Fruit fly (Drosophila melanogaster) whole organism, embryonic: Measurements from ENCODE around the gene CG34269.
A peak's percentile ranks its signal among the peaks of the same experiment; 100 is the strongest.

Source experiments
- Abd-B ChIP-seq: fragments of 200-800 bp; sonication (Bioruptor generic); optimal IDR thresholded peaks from 2 replicates; lab custom pipeline; 2018; ENCODE audit warnings: missing biosample characterization, mild to moderate bottlenecking, missing genetic modification characterization, moderate library complexity
- Ada2b ChIP-seq: fragments of 200-800 bp; sonication (Bioruptor generic); IDR thresholded peaks from 2 replicates; pipeline ENCODE4 v1.3.6; 2022; ENCODE audit warnings: missing biosample characterization, missing genetic modification characterization
- CG12769 ChIP-seq: fragments of 200-800 bp; sonication (Bioruptor generic); optimal IDR thresholded peaks from 2 replicates; lab custom pipeline; 2019; ENCODE audit warnings: missing biosample characterization, mild to moderate bottlenecking, missing genetic modification characterization, moderate library complexity
- CG13624 ChIP-seq: fragments of 200-800 bp; sonication (Bioruptor generic); optimal IDR thresholded peaks from 2 replicates; lab custom pipeline; 2016; ENCODE audit warnings: missing biosample characterization, missing genetic modification characterization
- CG14710 ChIP-seq: fragments of 200-800 bp; sonication (Bioruptor generic); optimal IDR thresholded peaks from 3 replicates; lab custom pipeline; 2019; ENCODE audit warnings: missing biosample characterization, mild to moderate bottlenecking, missing genetic modification characterization, moderate library complexity
- CG15073 ChIP-seq: fragments of 200-800 bp; sonication (Bioruptor generic); optimal IDR thresholded peaks from 2 replicates; lab custom pipeline; 2016; ENCODE audit warnings: missing biosample characterization, missing genetic modification characterization
- CG2712 ChIP-seq: fragments of 200-800 bp; optimal IDR thresholded peaks from 3 replicates; lab custom pipeline; 2019; ENCODE audit warnings: missing biosample characterization, mild to moderate bottlenecking, missing genetic modification characterization, moderate library complexity
- CG34376 ChIP-seq: fragments of 200-800 bp; sonication (Bioruptor generic); optimal IDR thresholded peaks from 2 replicates; lab custom pipeline; 2018; ENCODE audit warnings: missing biosample characterization, mild to moderate bottlenecking, missing genetic modification characterization
- CG3995 ChIP-seq: fragments of 200-800 bp; sonication (Bioruptor generic); optimal IDR thresholded peaks from 3 replicates; lab custom pipeline; 2016; ENCODE audit warnings: missing biosample characterization, missing genetic modification characterization
- CG4404 ChIP-seq: fragments of 200-800 bp; sonication (Bioruptor generic); IDR thresholded peaks from 2 replicates; pipeline ENCODE4 v1.3.6; 2022; ENCODE audit warnings: missing biosample characterization, missing genetic modification characterization
- CG6175 ChIP-seq: fragments of 200-800 bp; sonication (Bioruptor generic); IDR thresholded peaks from 3 replicates; pipeline ENCODE4 v1.3.6; 2022; ENCODE audit warnings: missing biosample characterization, missing genetic modification characterization
- CG8290 ChIP-seq, 3 experiments: fragments of 200-800 bp; sonication (Bioruptor generic); optimal IDR thresholded peaks; 2 replicates each; lab custom pipeline; 2016 to 2019; ENCODE audit warnings: missing biosample characterization in 3 of 3, missing genetic modification characterization in 3 of 3, mild to moderate bottlenecking in 2 of 3, moderate library complexity in 1 of 3
- CG9932 ChIP-seq: fragments of 200-800 bp; sonication (Bioruptor generic); IDR thresholded peaks from 2 replicates; pipeline ENCODE4 v1.3.6; 2022; ENCODE audit warnings: missing biosample characterization, missing genetic modification characterization
- CoRest ChIP-seq: fragments of 200-800 bp; sonication (Bioruptor generic); optimal IDR thresholded peaks from 3 replicates; lab custom pipeline; 2018; ENCODE audit warnings: missing biosample characterization, mild to moderate bottlenecking, missing genetic modification characterization, moderate library complexity
- D19B ChIP-seq: fragments of 200-800 bp; sonication (Bioruptor generic); optimal IDR thresholded peaks from 2 replicates; lab custom pipeline; 2017; ENCODE audit warnings: missing biosample characterization, mild to moderate bottlenecking, missing genetic modification characterization
- Dref ChIP-seq: fragments of 200-800 bp; sonication (Bioruptor generic); IDR thresholded peaks from 2 replicates; pipeline ENCODE4 v1.3.6; 2022; ENCODE audit warnings: missing biosample characterization, missing genetic modification characterization
- Eip74EF ChIP-seq, 2 experiments: fragments of 200-800 bp in 1 of 2; fragments of >200 bp in 1 of 2; sonication (Bioruptor generic) in 1 of 2; optimal IDR thresholded peaks; 2 replicates each; lab custom pipeline; 2017 to 2019; ENCODE audit warnings: missing biosample characterization in 2 of 2, missing genetic modification characterization in 2 of 2, mild to moderate bottlenecking in 1 of 2, moderate library complexity in 1 of 2
- H15 ChIP-seq: fragments of 200-800 bp; sonication (Bioruptor generic); IDR thresholded peaks from 3 replicates; pipeline ENCODE4 v1.3.6; 2022; ENCODE audit warnings: missing biosample characterization, missing genetic modification characterization
- Mes4 ChIP-seq: fragments of 200-800 bp; sonication (Bioruptor generic); optimal IDR thresholded peaks from 2 replicates; lab custom pipeline; 2016; ENCODE audit warnings: missing biosample characterization, missing genetic modification characterization
- Nf-YB ChIP-seq: fragments of 200-800 bp; sonication (Bioruptor generic); optimal IDR thresholded peaks from 3 replicates; lab custom pipeline; 2019; ENCODE audit warnings: missing biosample characterization, mild to moderate bottlenecking, missing genetic modification characterization, moderate library complexity
- Scr ChIP-seq: fragments of 200-800 bp; sonication (Bioruptor generic); IDR thresholded peaks from 2 replicates; pipeline ENCODE4 v1.3.6; 2022; ENCODE audit warnings: missing biosample characterization, missing genetic modification characterization; ENCODE audit not compliant: partially characterized antibody
- Taf1 ChIP-seq: fragments of 200-800 bp; sonication (Bioruptor generic); IDR thresholded peaks from 2 replicates; pipeline ENCODE4 v1.3.6; 2022; ENCODE audit warnings: missing biosample characterization, missing genetic modification characterization
- Xrp1 ChIP-seq: fragments of 200-800 bp; sonication (Bioruptor generic); IDR thresholded peaks from 2 replicates; pipeline ENCODE4 v1.3.6; 2022; ENCODE audit warnings: missing biosample characterization, missing genetic modification characterization
- ara ChIP-seq: fragments of 200-800 bp; sonication (Bioruptor generic); IDR thresholded peaks from 2 replicates; pipeline ENCODE4 v1.3.6; 2022; ENCODE audit warnings: missing biosample characterization, missing genetic modification characterization
- btn ChIP-seq: fragments of 200-800 bp; sonication (Bioruptor generic); optimal IDR thresholded peaks from 2 replicates; lab custom pipeline; 2016; ENCODE audit warnings: missing biosample characterization, missing genetic modification characterization
- chif ChIP-seq, 2 experiments: fragments of 200-800 bp; sonication (Bioruptor generic); optimal IDR thresholded peaks; 3 replicates each; lab custom pipeline; 2016; ENCODE audit warnings: missing biosample characterization in 2 of 2, missing genetic modification characterization in 2 of 2
- chm ChIP-seq: fragments of 200-800 bp; sonication (Bioruptor generic); IDR thresholded peaks from 2 replicates; pipeline ENCODE4 v1.3.6; 2022; ENCODE audit warnings: missing biosample characterization, missing genetic modification characterization
- chn ChIP-seq: fragments of 200-800 bp; sonication (Bioruptor generic); optimal IDR thresholded peaks from 2 replicates; lab custom pipeline; 2016; ENCODE audit warnings: missing biosample characterization, missing genetic modification characterization
- crp ChIP-seq, 2 experiments: fragments of 200-800 bp; sonication (Bioruptor generic); optimal IDR thresholded peaks; 2 replicates in 1 of 2; 3 replicates in 1 of 2; lab custom pipeline; 2017; ENCODE audit warnings: missing biosample characterization in 2 of 2, missing genetic modification characterization in 2 of 2, mild to moderate bottlenecking in 1 of 2, moderate library complexity in 1 of 2
- cwo ChIP-seq: fragments of 200-800 bp; sonication (Bioruptor generic); optimal IDR thresholded peaks from 3 replicates; lab custom pipeline; 2017; ENCODE audit warnings: missing biosample characterization, missing genetic modification characterization, mild to moderate bottlenecking, moderate library complexity, missing genetic modification reagents
- dmrt99B ChIP-seq: fragments of 200-800 bp; sonication (Bioruptor generic); optimal IDR thresholded peaks from 2 replicates; lab custom pipeline; 2018; ENCODE audit warnings: missing biosample characterization, mild to moderate bottlenecking, missing genetic modification characterization, moderate library complexity
- eyg ChIP-seq: fragments of 200-800 bp; sonication (Bioruptor generic); optimal IDR thresholded peaks from 3 replicates; lab custom pipeline; 2016; ENCODE audit warnings: missing biosample characterization, missing genetic modification characterization
- fd64A ChIP-seq: fragments of 200-800 bp; sonication (Bioruptor generic); optimal IDR thresholded peaks from 3 replicates; lab custom pipeline; 2018; ENCODE audit warnings: missing biosample characterization, mild to moderate bottlenecking, missing genetic modification characterization
- fd96Cb ChIP-seq: fragments of 200-800 bp; sonication (Bioruptor generic); optimal IDR thresholded peaks from 2 replicates; lab custom pipeline; 2018; ENCODE audit warnings: missing biosample characterization, mild to moderate bottlenecking, missing genetic modification characterization, moderate library complexity
- fru ChIP-seq: fragments of >200 bp; optimal IDR thresholded peaks from 2 replicates; lab custom pipeline; 2017
- hkb ChIP-seq, 2 experiments: fragments of 200-800 bp in 1 of 2; fragments of >200 bp in 1 of 2; sonication (Bioruptor generic) in 1 of 2; IDR thresholded peaks in 1 of 2; optimal IDR thresholded peaks in 1 of 2; 2 replicates each; pipeline versions ENCODE4 v1.3.6 to Lab custom; 2017 to 2022; ENCODE audit warnings: missing biosample characterization in 1 of 2, missing genetic modification characterization in 1 of 2
- jumu ChIP-seq: fragments of 200-800 bp; sonication (Bioruptor generic); optimal IDR thresholded peaks from 3 replicates; lab custom pipeline; 2016; ENCODE audit warnings: missing biosample characterization, missing genetic modification characterization
- mirr ChIP-seq: fragments of 200-800 bp; sonication (Bioruptor generic); optimal IDR thresholded peaks from 3 replicates; lab custom pipeline; 2018; ENCODE audit warnings: missing biosample characterization, mild to moderate bottlenecking, missing genetic modification characterization
- nmo ChIP-seq: fragments of 200-800 bp; sonication (Bioruptor generic); optimal IDR thresholded peaks from 2 replicates; lab custom pipeline; 2018; ENCODE audit warnings: missing biosample characterization, mild to moderate bottlenecking, missing genetic modification characterization, moderate library complexity
- oc ChIP-seq: fragments of 200-800 bp; sonication (Bioruptor generic); optimal IDR thresholded peaks from 2 replicates; lab custom pipeline; 2018; ENCODE audit warnings: missing biosample characterization, mild to moderate bottlenecking, missing genetic modification characterization, moderate library complexity
- p53 ChIP-seq: fragments of 200-800 bp; sonication (Bioruptor generic); optimal IDR thresholded peaks from 2 replicates; lab custom pipeline; 2016; ENCODE audit warnings: missing biosample characterization, missing genetic modification characterization
- pho ChIP-seq: fragments of 200-800 bp; sonication (Bioruptor generic); optimal IDR thresholded peaks from 2 replicates; lab custom pipeline; 2016; ENCODE audit warnings: missing biosample characterization, missing genetic modification characterization
- psq ChIP-seq: fragments of 200-800 bp; sonication (Bioruptor generic); optimal IDR thresholded peaks from 2 replicates; lab custom pipeline; 2017; ENCODE audit warnings: missing biosample characterization, missing genetic modification characterization
- rib ChIP-seq: fragments of 200-800 bp; sonication (Bioruptor generic); IDR thresholded peaks from 2 replicates; pipeline ENCODE4 v1.3.6; 2022; ENCODE audit warnings: missing biosample characterization, missing genetic modification characterization
- shn ChIP-seq: fragments of 200-800 bp; sonication (Bioruptor generic); optimal IDR thresholded peaks from 3 replicates; lab custom pipeline; 2016; ENCODE audit warnings: missing biosample characterization, missing genetic modification characterization
- slbo ChIP-seq: fragments of 200-800 bp; sonication (Bioruptor generic); IDR thresholded peaks from 2 replicates; pipeline ENCODE4 v1.3.6; 2022; ENCODE audit warnings: missing biosample characterization, missing genetic modification characterization

The CG34269 gene

dm6 chr3L:540432-540973 lies 12.4 kb downstream of the CG34269 start, which contains the start of the genes klar and BORCS6 (continued):
- TF ChIP-seq slbo (peak; percentile 72), eyg (GFP tag; lab: Kevin White, UChicago) (peak; percentile 37), jumu (GFP tag; lab: Kevin White, UChicago) (peak; percentile 72), p53 (GFP tag; lab: Kevin White, UChicago) (peak; percentile 58)

- TF ChIP-seq pho (GFP tag; lab: Kevin White, UChicago) (peak; percentile 15), CG8290 (GFP tag; optimal IDR thresholded peaks at IDR 0.05; lab: Kevin White, UChicago) (peak; percentile 19), CG8290 (tag; optimal IDR thresholded peaks at IDR 0.05; lab: Kevin White, UChicago) (peak; percentile 24 to 85), hkb (optimal IDR thresholded peaks at IDR 0.05; lab: Kevin White, UChicago) (peak; percentile 87), hkb (GFP tag; IDR thresholded peaks at IDR 0.05; lab: Robert Waterston, UW) (no peak), CG14710 (tag; lab: Kevin White, UChicago) (peak; percentile 52), D19B (no peak), CG6175 (GFP tag; lab: Robert Waterston, UW) (no peak), CG34376 (GFP tag; lab: Kevin White, UChicago) (peak; percentile 63), rib (no peak), mirr (GFP tag; lab: Kevin White, UChicago) (peak; percentile 50), chif (GFP tag; optimal IDR thresholded peaks at IDR 0.05; lab: Kevin White, UChicago) (peak in 1 of 2 experiments; percentile 13), Dref (GFP tag; lab: Robert Waterston, UW) (peak; percentile 51), fru (no peak), psq (GFP tag; lab: Kevin White, UChicago) (no peak), Xrp1 (GFP tag; lab: Robert Waterston, UW) (no peak), CG3995 (GFP tag; lab: Kevin White, UChicago) (peak; percentile 9), fd96Cb (tag; lab: Kevin White, UChicago) (no peak), btn (GFP tag; lab: Kevin White, UChicago) (no peak), shn (GFP tag; lab: Kevin White, UChicago) (no peak), Taf1 (GFP tag; lab: Robert Waterston, UW) (no peak), Ada2b (GFP tag; lab: Robert Waterston, UW) (no peak), CG2712 (peak; percentile 53), chm (GFP tag; lab: Robert Waterston, UW) (peak; percentile 8; the same call in 1 of the 2 replicates), Nf-YB (GFP tag; lab: Kevin White, UChicago) (peak; percentile 37), fd64A (no peak), ara (GFP tag; lab: Robert Waterston, UW) (no peak), Eip74EF (GFP tag; optimal IDR thresholded peaks at IDR 0.05; lab: Kevin White, UChicago) (peak in 1 of 2 experiments; percentile 56), cwo (GFP tag; lab: Kevin White, UChicago) (no peak), chn (GFP tag; lab: Kevin White, UChicago) (no peak), CG12769 (tag; lab: Kevin White, UChicago) (peak; percentile 57), CG13624 (GFP tag; lab: Kevin White, UChicago) (peak; percentile 23), Scr (peak; percentile 41), CoRest (tag; lab: Kevin White, UChicago) (peak; percentile 11), H15 (no peak), crp (GFP tag; optimal IDR thresholded peaks at IDR 0.05; lab: Kevin White, UChicago) (no peak), CG9932 (GFP tag; lab: Robert Waterston, UW) (peak; percentile 28; the same call in 1 of the 2 replicates), oc (no peak), dmrt99B (tag; lab: Kevin White, UChicago) (peak; percentile 25), Mes4 (GFP tag; lab: Kevin White, UChicago) (no peak), Abd-B (GFP tag; lab: Kevin White, UChicago) (no peak), nmo (peak; percentile 64), CG4404 (GFP tag; lab: Robert Waterston, UW) (no peak), CG15073 (GFP tag; lab: Kevin White, UChicago) (no peak)
Observed at dm6 chr3L:542863-543635, 14.9 kb downstream of the CG34269 start, which contains the start of the genes Cypl and Hipk. Gene Cypl (minus strand): TSS chr3L:542931. Gene Hipk (plus strand): TSS chr3L:543060.
